Worm (Caenorhabditis elegans) whole organism, mixed stage, embryonic: ENCODE results near the gene dmsr-8.

ENCODE experiments used
- M03D4.4 ChIP-seq: sonication (generic microtip); optimal IDR thresholded peaks from 2 replicates; lab custom pipeline; 2017; ENCODE audit warnings: mild to moderate bottlenecking, missing genetic modification characterization, missing compliant biosample characterization
- bed-3 ChIP-seq: fragments of 200-800 bp; sonication (Bioruptor generic); optimal IDR thresholded peaks from 3 replicates; lab custom pipeline; 2018; ENCODE audit warnings: mild to moderate bottlenecking, missing genetic modification characterization, moderate library complexity, missing compliant biosample characterization
- blmp-1 ChIP-seq: fragments of 150-350 bp; optimal IDR thresholded peaks from 2 replicates; lab custom pipeline; 2014; ENCODE audit warnings: missing biosample characterization, missing genetic modification characterization
- ceh-39 ChIP-seq: fragments of 150-350 bp; optimal IDR thresholded peaks from 2 replicates; lab custom pipeline; 2014; ENCODE audit warnings: missing biosample characterization, missing genetic modification characterization
- ceh-43 ChIP-seq: fragments of 200-800 bp; sonication (Bioruptor generic); optimal IDR thresholded peaks from 2 replicates; lab custom pipeline; 2018; ENCODE audit warnings: mild to moderate bottlenecking, missing genetic modification characterization, moderate library complexity, missing compliant biosample characterization
- ceh-83 ChIP-seq: fragments of 200-800 bp; sonication (Bioruptor generic); optimal IDR thresholded peaks from 2 replicates; lab custom pipeline; 2018; ENCODE audit warnings: mild to moderate bottlenecking, missing genetic modification characterization, missing compliant biosample characterization
- ces-1 ChIP-seq: fragments of 150-350 bp; optimal IDR thresholded peaks from 2 replicates; lab custom pipeline; 2014; ENCODE audit warnings: missing biosample characterization, missing genetic modification reagents, missing genetic modification characterization
- cnd-1 ChIP-seq: fragments of 200-800 bp; sonication (Bioruptor generic); optimal IDR thresholded peaks from 2 replicates; lab custom pipeline; 2018; ENCODE audit warnings: mild to moderate bottlenecking, missing genetic modification characterization, missing compliant biosample characterization
- elt-1 ChIP-seq: sonication (generic microtip); optimal IDR thresholded peaks from 2 replicates; lab custom pipeline; 2017; ENCODE audit warnings: missing genetic modification characterization, mild to moderate bottlenecking, missing compliant biosample characterization, antibody characterized with exemption, moderate library complexity, borderline replicate concordance; ENCODE audit not compliant: insufficient read depth
- elt-3 ChIP-seq: fragments of 150-350 bp; optimal IDR thresholded peaks from 2 replicates; lab custom pipeline; 2014; ENCODE audit warnings: missing biosample characterization, missing genetic modification characterization
- flh-1 ChIP-seq: fragments of 200-800 bp; sonication (Bioruptor generic); optimal IDR thresholded peaks from 2 replicates; lab custom pipeline; 2018; ENCODE audit warnings: mild to moderate bottlenecking, missing genetic modification characterization, moderate library complexity, missing compliant biosample characterization
- ham-2 ChIP-seq: fragments of 200-800 bp; sonication (Bioruptor generic); optimal IDR thresholded peaks from 2 replicates; lab custom pipeline; 2018; ENCODE audit warnings: mild to moderate bottlenecking, missing genetic modification characterization, missing compliant biosample characterization
- lin-13 ChIP-seq: fragments of 150-350 bp; optimal IDR thresholded peaks from 2 replicates; lab custom pipeline; 2014; ENCODE audit warnings: missing biosample characterization, missing genetic modification characterization
- lin-32 ChIP-seq: fragments of 200-800 bp; sonication (Bioruptor generic); optimal IDR thresholded peaks from 2 replicates; lab custom pipeline; 2018; ENCODE audit warnings: mild to moderate bottlenecking, missing genetic modification characterization, missing compliant biosample characterization
- lsy-2 ChIP-seq: fragments of 150-350 bp; optimal IDR thresholded peaks from 2 replicates; lab custom pipeline; 2014; ENCODE audit warnings: missing biosample characterization, missing genetic modification characterization
- mab-5 ChIP-seq: fragments of 150-350 bp; optimal IDR thresholded peaks from 2 replicates; lab custom pipeline; 2014; ENCODE audit warnings: missing biosample characterization, missing genetic modification characterization
- mep-1 ChIP-seq: fragments of 150-350 bp; optimal IDR thresholded peaks from 2 replicates; lab custom pipeline; 2017; ENCODE audit warnings: missing biosample characterization, missing genetic modification reagents, missing genetic modification characterization, inconsistent platforms
- nhr-2 ChIP-seq: fragments of 150-350 bp; optimal IDR thresholded peaks from 2 replicates; lab custom pipeline; 2014; ENCODE audit warnings: missing biosample characterization, missing genetic modification characterization
- nhr-237 ChIP-seq: fragments of 150-350 bp; optimal IDR thresholded peaks from 2 replicates; lab custom pipeline; 2014; ENCODE audit warnings: missing biosample characterization, missing genetic modification characterization
- pha-4 ChIP-seq: fragments of 150-350 bp; optimal IDR thresholded peaks from 2 replicates; lab custom pipeline; 2018; ENCODE audit warnings: missing biosample characterization, missing genetic modification reagents, missing genetic modification characterization
- sem-2 ChIP-seq: fragments of 200-800 bp; sonication (Bioruptor generic); optimal IDR thresholded peaks from 2 replicates; lab custom pipeline; 2018; ENCODE audit warnings: mild to moderate bottlenecking, missing genetic modification characterization, missing compliant biosample characterization
- snpc-4 ChIP-seq: fragments of 150-350 bp; optimal IDR thresholded peaks from 2 replicates; lab custom pipeline; 2014; ENCODE audit warnings: missing biosample characterization, missing genetic modification characterization
- sptf-1 ChIP-seq: sonication (generic microtip); optimal IDR thresholded peaks from 2 replicates; lab custom pipeline; 2017; ENCODE audit warnings: mild to moderate bottlenecking, missing genetic modification characterization, moderate library complexity, missing compliant biosample characterization
- tbx-8 ChIP-seq: fragments of 200-800 bp; sonication (Bioruptor generic); optimal IDR thresholded peaks from 2 replicates; lab custom pipeline; 2018; ENCODE audit warnings: mild to moderate bottlenecking, missing genetic modification characterization, moderate library complexity, missing compliant biosample characterization
- unc-120 ChIP-seq: sonication (generic microtip); optimal IDR thresholded peaks from 2 replicates; lab custom pipeline; 2017; ENCODE audit warnings: missing genetic modification characterization, missing compliant biosample characterization; ENCODE audit not compliant: poor library complexity, severe bottlenecking
- unc-39 ChIP-seq: fragments of 150-350 bp; optimal IDR thresholded peaks from 2 replicates; lab custom pipeline; 2014; ENCODE audit warnings: missing biosample characterization, missing genetic modification characterization
- unc-62 ChIP-seq: fragments of 150-350 bp; optimal IDR thresholded peaks from 2 replicates; lab custom pipeline; 2014; ENCODE audit warnings: missing biosample characterization, missing genetic modification reagents, missing genetic modification characterization
- zip-8 ChIP-seq: fragments of 150-350 bp; optimal IDR thresholded peaks from 2 replicates; lab custom pipeline; 2014; ENCODE audit warnings: missing biosample characterization, missing genetic modification characterization
- ztf-11 ChIP-seq: fragments of 150-350 bp; optimal IDR thresholded peaks from 2 replicates; lab custom pipeline; 2014; ENCODE audit warnings: missing biosample characterization, missing genetic modification characterization

dmsr-8 gene

DNA sequence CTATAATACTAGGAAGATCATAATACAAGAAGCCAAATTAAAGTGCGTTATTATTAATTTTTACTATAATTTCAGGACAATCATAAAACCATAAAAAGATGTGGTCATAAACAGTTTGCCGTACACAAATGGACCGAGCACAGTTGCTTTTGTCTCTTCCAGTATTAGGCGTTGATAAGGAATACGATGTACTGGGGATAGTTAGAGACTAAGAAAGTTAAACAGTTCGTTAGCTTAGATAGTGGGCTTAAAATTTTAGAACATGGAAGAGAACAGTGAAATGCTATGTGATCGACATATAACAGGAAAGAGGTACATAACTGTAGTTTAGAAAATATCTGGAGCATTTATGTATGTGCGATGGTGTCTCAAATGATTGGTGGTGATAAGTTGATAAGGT, 28.8 kb downstream of the dmsr-8 start:
- TF ChIP-seq ceh-43 (GFP tag; lab: Kevin White, UChicago) (no peak), zip-8 (no peak), nhr-2 (no peak), lin-32 (no peak), ceh-39 (tag; lab: Kevin White, UChicago) (no peak), M03D4.4 (tag; lab: Kevin White, UChicago) (no peak), pha-4 (tag; lab: Kevin White, UChicago) (no peak), flh-1 (GFP tag; lab: Kevin White, UChicago) (no peak), ces-1 (GFP tag; lab: Kevin White, UChicago) (no peak), unc-62 (GFP tag; lab: Kevin White, UChicago) (no peak), unc-39 (tag; lab: Kevin White, UChicago) (no peak), sem-2 (GFP tag; lab: Kevin White, UChicago) (no peak), nhr-237 (tag; lab: Kevin White, UChicago) (no peak), mab-5 (tag; lab: Kevin White, UChicago) (no peak), bed-3 (GFP tag; lab: Kevin White, UChicago) (no peak), ceh-83 (GFP tag; lab: Kevin White, UChicago) (no peak), ham-2 (GFP tag; lab: Kevin White, UChicago) (no peak), snpc-4 (tag; lab: Kevin White, UChicago) (no peak), cnd-1 (tag; lab: Kevin White, UChicago) (no peak), ztf-11 (tag; lab: Kevin White, UChicago) (no peak)
- TF ChIP-seq, all 35 proteins: peak for 0

- TF ChIP-seq zip-8 (no peak), blmp-1 (tag; lab: Kevin White, UChicago) (no peak), tbx-8 (GFP tag; lab: Kevin White, UChicago) (no peak), nhr-237 (tag; lab: Kevin White, UChicago) (no peak), lin-13 (tag; lab: Kevin White, UChicago) (no peak), lin-32 (no peak), unc-62 (GFP tag; lab: Kevin White, UChicago) (no peak), nhr-2 (no peak), pha-4 (tag; lab: Kevin White, UChicago) (no peak)
These were observed 29.5 kb downstream of the dmsr-8 start, which contains the start of gene Y32F6B.1 for ce11 chrV:10484640-10485039. Y32F6B.1 (minus strand) TSS chrV:10484740.

- no peak for TF ChIP-seq unc-120 (tag; lab: Kevin White, UChicago)
- TF ChIP-seq nhr-2 = no peak
- TF ChIP-seq unc-62 (GFP tag; lab: Kevin White, UChicago) = no peak
- no peak for TF ChIP-seq ces-1 (GFP tag; lab: Kevin White, UChicago)
- no peak for TF ChIP-seq mep-1 (tag; lab: Kevin White, UChicago)
- no peak for TF ChIP-seq unc-39 (tag; lab: Kevin White, UChicago)
- TF ChIP-seq elt-3 (tag; lab: Kevin White, UChicago) = no peak
- TF ChIP-seq ham-2 (GFP tag; lab: Kevin White, UChicago) = no peak
- TF ChIP-seq snpc-4 (tag; lab: Kevin White, UChicago) = no peak
- TF ChIP-seq lin-13 (tag; lab: Kevin White, UChicago) = no peak
- no peak for TF ChIP-seq elt-1 (tag; lab: Kevin White, UChicago)
- no peak for TF ChIP-seq lsy-2 (tag; lab: Kevin White, UChicago)
- TF ChIP-seq lin-32 = no peak
- TF ChIP-seq ceh-83 (GFP tag; lab: Kevin White, UChicago) = no peak
These were observed 30.2 kb downstream of the dmsr-8 start for ce11 chrV:10483995-10484394.

- TF ChIP-seq pha-4 (tag; lab: Kevin White, UChicago) = peak; percentile 25
- no peak for TF ChIP-seq sptf-1 (tag; lab: Kevin White, UChicago)
- peak; percentile 41 for TF ChIP-seq ham-2 (GFP tag; lab: Kevin White, UChicago)
These were observed 35.9 kb downstream of the dmsr-8 start, which contains the start of the genes crp-1 and Y32F6B.9 for ce11 chrV:10478097-10478828. crp-1 (plus strand) TSS chrV:10478564. Y32F6B.9 (plus strand) TSS chrV:10478699.
